Worm (Caenorhabditis elegans) whole organism, L2 larva: Measurements from ENCODE around the gene F49E12.10.

ENCODE experiments used
- C34F6.9 ChIP-seq: fragments of 150-350 bp; optimal IDR thresholded peaks from 2 replicates; lab custom pipeline; 2014; ENCODE audit warnings: missing biosample characterization, missing genetic modification characterization
- R02D3.7 ChIP-seq: fragments of 150-350 bp; optimal IDR thresholded peaks from 2 replicates; lab custom pipeline; 2014; ENCODE audit warnings: missing biosample characterization, missing genetic modification characterization
- alr-1 ChIP-seq: fragments of 150-350 bp; optimal IDR thresholded peaks from 2 replicates; lab custom pipeline; 2014; ENCODE audit warnings: missing biosample characterization, missing genetic modification characterization
- aly-2 ChIP-seq: fragments of 150-350 bp; optimal IDR thresholded peaks from 2 replicates; lab custom pipeline; 2014; ENCODE audit warnings: missing biosample characterization, missing genetic modification characterization
- blmp-1 ChIP-seq: sonication (generic microtip); optimal IDR thresholded peaks from 2 replicates; lab custom pipeline; 2017; ENCODE audit warnings: missing genetic modification characterization, mild to moderate bottlenecking, missing compliant biosample characterization, antibody characterized with exemption, moderate library complexity; ENCODE audit not compliant: insufficient read depth
- ceh-16 ChIP-seq: fragments of 150-350 bp; optimal IDR thresholded peaks from 2 replicates; lab custom pipeline; 2014; ENCODE audit warnings: missing biosample characterization, missing genetic modification characterization
- ceh-82 ChIP-seq: fragments of 150-350 bp; optimal IDR thresholded peaks from 2 replicates; lab custom pipeline; 2014; ENCODE audit warnings: missing biosample characterization, missing genetic modification characterization
- crh-2 ChIP-seq: sonication (generic microtip); optimal IDR thresholded peaks from 2 replicates; lab custom pipeline; 2017; ENCODE audit warnings: missing biosample characterization, missing genetic modification characterization
- dmd-4 ChIP-seq: sonication (generic microtip); optimal IDR thresholded peaks from 2 replicates; lab custom pipeline; 2017; ENCODE audit warnings: missing biosample characterization, missing genetic modification characterization
- egl-27 ChIP-seq: sonication (generic microtip); optimal IDR thresholded peaks from 3 replicates; lab custom pipeline; 2017; ENCODE audit warnings: missing biosample characterization, missing genetic modification reagents, missing genetic modification characterization
- elt-1 ChIP-seq: fragments of 150-350 bp; optimal IDR thresholded peaks from 2 replicates; lab custom pipeline; 2014; ENCODE audit warnings: missing biosample characterization, missing genetic modification characterization
- elt-3 ChIP-seq: sonication (generic microtip); optimal IDR thresholded peaks from 2 replicates; lab custom pipeline; 2017; ENCODE audit warnings: missing biosample characterization, missing genetic modification characterization
- fos-1 ChIP-seq: fragments of 150-350 bp; optimal IDR thresholded peaks from 2 replicates; lab custom pipeline; 2014; ENCODE audit warnings: missing biosample characterization, missing genetic modification characterization
- gmeb-1 ChIP-seq: fragments of 150-350 bp; optimal IDR thresholded peaks from 2 replicates; lab custom pipeline; 2014; ENCODE audit warnings: missing biosample characterization, missing genetic modification characterization
- lin-11 ChIP-seq: fragments of 150-350 bp; sonication (generic microtip); optimal IDR thresholded peaks from 2 replicates; lab custom pipeline; 2014; ENCODE audit warnings: missing biosample characterization, missing genetic modification characterization, inconsistent platforms, mixed read lengths
- lin-13 ChIP-seq: fragments of 150-350 bp; optimal IDR thresholded peaks from 2 replicates; lab custom pipeline; 2014; ENCODE audit warnings: missing biosample characterization, missing genetic modification reagents, missing genetic modification characterization
- lin-39 ChIP-seq: fragments of 150-350 bp; optimal IDR thresholded peaks from 2 replicates; lab custom pipeline; 2014; ENCODE audit warnings: missing biosample characterization, missing genetic modification reagents, missing genetic modification characterization
- lsy-2 ChIP-seq, 2 experiments: fragments of 150-350 bp in 1 of 2; sonication (generic microtip) in 1 of 2; optimal IDR thresholded peaks; 2 replicates each; lab custom pipeline; 2014 to 2017; ENCODE audit warnings: missing biosample characterization in 2 of 2, missing genetic modification characterization in 2 of 2
- mab-5 ChIP-seq: fragments of 150-350 bp; optimal IDR thresholded peaks from 2 replicates; lab custom pipeline; 2014; ENCODE audit warnings: missing biosample characterization, missing genetic modification characterization
- mbf-1 ChIP-seq: sonication (generic microtip); optimal IDR thresholded peaks from 2 replicates; lab custom pipeline; 2017; ENCODE audit warnings: missing biosample characterization, missing genetic modification characterization
- mdl-1 ChIP-seq, 2 experiments: fragments of 150-350 bp in 1 of 2; sonication (generic microtip) in 1 of 2; optimal IDR thresholded peaks; 2 replicates each; lab custom pipeline; 2017; ENCODE audit warnings: missing biosample characterization in 2 of 2, missing genetic modification characterization in 2 of 2
- nhr-10 ChIP-seq: sonication (generic microtip); optimal IDR thresholded peaks from 2 replicates; lab custom pipeline; 2017; ENCODE audit warnings: missing biosample characterization, missing genetic modification characterization
- nhr-11 ChIP-seq: fragments of 150-350 bp; optimal IDR thresholded peaks from 2 replicates; lab custom pipeline; 2014; ENCODE audit warnings: missing biosample characterization, missing genetic modification characterization
- nhr-12 ChIP-seq: fragments of 150-350 bp; optimal IDR thresholded peaks from 2 replicates; lab custom pipeline; 2014; ENCODE audit warnings: missing biosample characterization, missing genetic modification characterization
- nhr-129 ChIP-seq: fragments of 150-350 bp; optimal IDR thresholded peaks from 2 replicates; lab custom pipeline; 2014; ENCODE audit warnings: missing biosample characterization, missing genetic modification characterization
- nhr-21 ChIP-seq: fragments of 150-350 bp; optimal IDR thresholded peaks from 2 replicates; lab custom pipeline; 2014; ENCODE audit warnings: missing biosample characterization, missing genetic modification characterization
- nhr-23 ChIP-seq: fragments of 150-350 bp; optimal IDR thresholded peaks from 2 replicates; lab custom pipeline; 2014; ENCODE audit warnings: missing biosample characterization, missing genetic modification reagents, missing genetic modification characterization
- nhr-237 ChIP-seq: fragments of 150-350 bp; optimal IDR thresholded peaks from 2 replicates; lab custom pipeline; 2014; ENCODE audit warnings: missing biosample characterization, missing genetic modification characterization
- nhr-25 ChIP-seq: fragments of 150-350 bp; sonication (generic microtip); optimal IDR thresholded peaks from 3 replicates; lab custom pipeline; 2014; ENCODE audit warnings: missing biosample characterization, missing genetic modification characterization
- nhr-6 ChIP-seq: fragments of 150-350 bp; optimal IDR thresholded peaks from 2 replicates; lab custom pipeline; 2014; ENCODE audit warnings: missing biosample characterization, missing genetic modification characterization
- nhr-77 ChIP-seq: fragments of 150-350 bp; optimal IDR thresholded peaks from 2 replicates; lab custom pipeline; 2014; ENCODE audit warnings: missing biosample characterization, missing genetic modification characterization
- peb-1 ChIP-seq: fragments of 150-350 bp; optimal IDR thresholded peaks from 2 replicates; lab custom pipeline; 2014; ENCODE audit warnings: missing biosample characterization, missing genetic modification characterization
- sem-4 ChIP-seq: fragments of 150-350 bp; optimal IDR thresholded peaks from 2 replicates; lab custom pipeline; 2014; ENCODE audit warnings: missing biosample characterization, missing genetic modification reagents, missing genetic modification characterization
- snpc-4 ChIP-seq: fragments of 150-350 bp; optimal IDR thresholded peaks from 2 replicates; lab custom pipeline; 2014; ENCODE audit warnings: missing biosample characterization, missing genetic modification characterization
- unc-39 ChIP-seq: fragments of 150-350 bp; optimal IDR thresholded peaks from 2 replicates; lab custom pipeline; 2014; ENCODE audit warnings: missing biosample characterization, missing genetic modification characterization
- unc-55 ChIP-seq: fragments of 150-350 bp; sonication (generic microtip); optimal IDR thresholded peaks from 3 replicates; lab custom pipeline; 2014; ENCODE audit warnings: missing biosample characterization, missing genetic modification reagents, missing genetic modification characterization
- zag-1 ChIP-seq: fragments of 150-350 bp; optimal IDR thresholded peaks from 2 replicates; lab custom pipeline; 2014; ENCODE audit warnings: missing biosample characterization, missing genetic modification characterization
- ztf-11 ChIP-seq: sonication (generic microtip); optimal IDR thresholded peaks from 2 replicates; lab custom pipeline; 2017; ENCODE audit warnings: missing biosample characterization, missing genetic modification characterization
- ztf-4 ChIP-seq: fragments of 150-350 bp; optimal IDR thresholded peaks from 2 replicates; lab custom pipeline; 2014; ENCODE audit warnings: missing biosample characterization, missing genetic modification characterization

F49E12.10 gene

DNA sequence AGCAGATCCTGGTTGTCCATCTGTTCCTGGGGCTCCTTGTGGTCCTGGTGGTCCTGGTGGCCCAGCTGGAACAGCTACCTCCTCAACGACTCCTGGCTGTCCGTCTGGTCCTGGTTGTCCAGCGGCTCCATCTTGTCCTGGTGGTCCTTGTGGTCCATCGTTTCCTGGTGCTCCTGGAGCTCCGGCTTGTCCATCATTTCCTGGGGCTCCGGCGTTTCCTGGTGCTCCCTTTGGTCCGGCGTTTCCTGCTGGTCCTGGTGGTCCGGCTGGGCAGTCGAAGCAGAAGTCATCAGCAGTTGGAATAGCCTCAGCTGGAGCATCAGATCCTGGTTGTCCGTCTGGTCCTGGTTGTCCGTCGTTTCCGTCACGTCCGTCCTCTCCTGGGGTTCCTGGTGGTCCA, 32.4 kb upstream of the F49E12.10 start:
- TF ChIP-seq snpc-4 (no peak), sem-4 (tag; lab: Kevin White, UChicago) (no peak), aly-2 (tag; lab: Kevin White, UChicago) (no peak), egl-27 (tag; lab: Kevin White, UChicago) (no peak), mbf-1 (no peak), elt-3 (no peak), gmeb-1 (tag; lab: Kevin White, UChicago) (no peak), dmd-4 (tag; lab: Kevin White, UChicago) (no peak), nhr-129 (tag; lab: Kevin White, UChicago) (no peak), alr-1 (no peak), C34F6.9 (tag; lab: Kevin White, UChicago) (no peak), blmp-1 (no peak), unc-39 (tag; lab: Kevin White, UChicago) (no peak)
- TF ChIP-seq, all 48 proteins: peak for 0

DNA sequence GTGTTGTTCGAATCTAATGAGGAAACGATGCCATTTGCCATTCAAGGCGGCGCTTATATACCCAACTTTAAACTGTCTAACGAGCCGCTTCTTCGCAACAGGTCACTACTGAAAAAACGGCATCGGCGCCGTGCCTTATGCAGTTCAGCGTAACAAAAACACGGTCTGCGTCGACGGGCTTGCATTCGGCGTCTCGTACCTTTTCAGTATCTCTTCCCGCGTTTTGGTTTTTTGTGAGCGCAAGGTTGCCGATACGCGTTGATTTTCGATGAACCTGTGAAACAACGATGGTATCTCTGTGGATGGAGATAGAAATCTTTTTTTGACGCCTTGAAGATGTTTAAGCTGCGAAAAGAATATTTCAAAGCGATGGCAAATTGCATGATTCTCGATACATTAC, 31.5 kb upstream of the F49E12.10 start, which contains the start of gene col-77:
col-77 (minus strand) TSS at position 32 of the 400 bp plus-strand sequence.
- TF ChIP-seq C34F6.9 (tag; lab: Kevin White, UChicago) (no peak), peb-1 (tag; lab: Kevin White, UChicago) (no peak), sem-4 (tag; lab: Kevin White, UChicago) (no peak), ztf-4 (tag; lab: Kevin White, UChicago) (no peak), fos-1 (tag; lab: Kevin White, UChicago) (no peak), elt-1 (no peak), lin-11 (tag; lab: Kevin White, UChicago) (no peak), unc-55 (no peak), nhr-12 (tag; lab: Kevin White, UChicago) (no peak), nhr-23 (tag; lab: Kevin White, UChicago) (no peak), nhr-77 (tag; lab: Kevin White, UChicago) (no peak)
- TF ChIP-seq, all 48 proteins: peak for 0

DNA sequence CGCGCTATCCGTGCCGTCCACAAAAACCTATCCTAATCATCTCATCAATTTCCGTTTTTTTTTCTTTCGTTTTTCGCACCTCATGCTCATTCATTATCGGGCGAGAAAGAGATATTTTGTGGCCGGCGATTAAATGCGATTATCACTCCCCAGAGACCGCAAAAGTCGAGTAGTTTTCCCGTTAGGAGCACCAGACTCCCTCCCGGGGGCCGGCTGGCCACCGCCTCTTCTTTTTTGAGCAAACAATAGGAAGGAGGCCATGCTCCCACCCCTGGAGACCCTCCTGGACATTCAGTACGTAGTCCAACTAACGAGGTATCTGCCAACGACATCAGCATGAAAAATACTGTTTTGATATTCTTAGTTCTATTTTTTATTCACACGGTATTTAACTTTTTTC, 30.4 kb upstream of the F49E12.10 start, which contains the start of gene M195.2:
M195.2 (plus strand) TSS at position 301 of the 400 bp plus-strand sequence.
- TF ChIP-seq nhr-77 (tag; lab: Kevin White, UChicago) = no peak
- no peak for TF ChIP-seq snpc-4
- TF ChIP-seq elt-3 = no peak
- TF ChIP-seq lin-39 (tag; lab: Kevin White, UChicago) = no peak
- TF ChIP-seq nhr-10 (tag; lab: Kevin White, UChicago) = no peak
- TF ChIP-seq nhr-237 (tag; lab: Kevin White, UChicago) = no peak
- no peak for TF ChIP-seq lsy-2 (tag; optimal IDR thresholded peaks at IDR 0.05; lab: Kevin White, UChicago)
- no peak for TF ChIP-seq nhr-12 (tag; lab: Kevin White, UChicago)
- no peak for TF ChIP-seq nhr-11 (tag; lab: Kevin White, UChicago)
- TF ChIP-seq ceh-82 (tag; lab: Kevin White, UChicago) = no peak
- TF ChIP-seq zag-1 (tag; lab: Kevin White, UChicago) = no peak
- no peak for TF ChIP-seq peb-1 (tag; lab: Kevin White, UChicago)
- TF ChIP-seq ztf-11 = no peak
- no peak for TF ChIP-seq crh-2 (tag; lab: Kevin White, UChicago)
- TF ChIP-seq R02D3.7 (tag; lab: Kevin White, UChicago) = no peak
- TF ChIP-seq egl-27 (tag; lab: Kevin White, UChicago) = no peak
- TF ChIP-seq mbf-1 = no peak
- TF ChIP-seq, all 48 proteins: peak for 0

DNA sequence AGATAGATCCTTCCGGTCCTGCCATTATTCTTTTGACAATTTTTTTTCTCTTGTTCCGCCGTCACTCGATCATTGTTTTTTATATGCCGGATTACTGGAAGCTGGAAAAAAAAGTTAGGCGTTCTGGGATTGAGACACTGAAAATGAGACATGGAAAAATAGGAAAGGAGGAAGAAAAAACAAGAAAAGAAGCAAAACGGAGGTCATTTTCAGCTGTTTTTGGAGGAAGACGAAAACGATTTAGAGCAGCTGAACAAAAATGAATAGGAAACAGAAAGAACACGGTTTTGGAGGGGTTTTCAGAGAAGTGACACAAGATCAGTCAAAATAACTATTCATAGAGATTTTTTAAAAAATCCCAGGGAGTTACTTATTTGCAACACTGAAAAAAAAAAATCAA, 21.8 kb upstream of the F49E12.10 start, which contains the start of gene amt-3:
amt-3 (minus strand) TSS at position 101 of the 400 bp plus-strand sequence.
- TF ChIP-seq ceh-82 (tag; lab: Kevin White, UChicago) (no peak), ztf-11 (no peak)

DNA sequence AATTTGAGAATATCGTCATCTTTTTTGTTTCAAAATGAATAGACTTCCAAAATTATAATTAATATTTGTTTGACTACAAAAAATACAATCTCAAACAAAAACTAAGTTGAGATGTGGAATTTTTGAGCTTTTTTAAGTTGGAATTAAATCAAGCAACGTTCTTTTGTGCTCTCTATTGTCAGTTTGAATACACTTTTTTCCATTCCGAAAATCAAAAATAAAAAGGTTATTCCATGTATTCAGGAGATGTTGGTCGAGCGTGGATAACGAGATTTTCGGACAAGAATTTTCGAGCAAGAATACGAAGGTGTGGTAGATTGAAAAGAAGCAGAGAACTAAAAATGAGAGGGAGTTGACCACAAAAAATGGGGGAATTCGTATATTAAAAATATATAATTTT, 20.7 kb upstream of the F49E12.10 start:
- TF ChIP-seq nhr-25 (tag; lab: Kevin White, UChicago) (no peak), mdl-1 (tag; optimal IDR thresholded peaks at IDR 0.05; lab: Kevin White, UChicago) (no peak), lin-13 (no peak), mbf-1 (no peak), nhr-129 (tag; lab: Kevin White, UChicago) (no peak), sem-4 (tag; lab: Kevin White, UChicago) (no peak), lin-11 (tag; lab: Kevin White, UChicago) (no peak), nhr-237 (tag; lab: Kevin White, UChicago) (no peak), ceh-16 (tag; lab: Kevin White, UChicago) (no peak), nhr-11 (tag; lab: Kevin White, UChicago) (no peak), dmd-4 (tag; lab: Kevin White, UChicago) (no peak), nhr-21 (no peak), fos-1 (tag; lab: Kevin White, UChicago) (no peak), elt-3 (no peak), zag-1 (tag; lab: Kevin White, UChicago) (no peak), mab-5 (tag; lab: Kevin White, UChicago) (no peak), R02D3.7 (tag; lab: Kevin White, UChicago) (no peak), elt-1 (no peak), nhr-6 (tag; lab: Kevin White, UChicago) (no peak)
